Worm (Caenorhabditis elegans) whole organism, late embryonic: ENCODE results near the gene jhdm-1.

Experiments used
- K02D7.2 ChIP-seq: sonication (generic microtip); optimal IDR thresholded peaks from 2 replicates; lab custom pipeline; 2017; ENCODE audit warnings: mild to moderate bottlenecking, missing genetic modification characterization, missing compliant biosample characterization
- Y22D7AL.16 ChIP-seq: sonication (generic microtip); optimal IDR thresholded peaks from 2 replicates; lab custom pipeline; 2016; ENCODE audit warnings: missing genetic modification characterization, missing compliant biosample characterization
- ama-1 ChIP-seq: fragments of 150-350 bp; optimal IDR thresholded peaks from 2 replicates; lab custom pipeline; 2014
- ceh-14 ChIP-seq: sonication (generic microtip); optimal IDR thresholded peaks from 2 replicates; lab custom pipeline; 2016; ENCODE audit warnings: missing genotype, missing genetic modification characterization, missing compliant biosample characterization
- ceh-19 ChIP-seq: fragments of 200-800 bp; sonication (Bioruptor generic); optimal IDR thresholded peaks from 2 replicates; lab custom pipeline; 2018; ENCODE audit warnings: mild to moderate bottlenecking, missing genetic modification characterization, missing compliant biosample characterization
- ceh-22 ChIP-seq: sonication (generic microtip); optimal IDR thresholded peaks from 2 replicates; lab custom pipeline; 2017; ENCODE audit warnings: missing biosample characterization, missing genetic modification characterization
- ceh-30 ChIP-seq: fragments of 150-350 bp; optimal IDR thresholded peaks from 2 replicates; lab custom pipeline; 2014; ENCODE audit warnings: missing biosample characterization, missing genetic modification characterization
- ceh-6 ChIP-seq: fragments of 200-800 bp; sonication (Bioruptor generic); optimal IDR thresholded peaks from 2 replicates; lab custom pipeline; 2018; ENCODE audit warnings: mild to moderate bottlenecking, missing genetic modification characterization, missing compliant biosample characterization
- ceh-9 ChIP-seq: sonication (generic microtip); optimal IDR thresholded peaks from 2 replicates; lab custom pipeline; 2016; ENCODE audit warnings: mild to moderate bottlenecking, missing genetic modification characterization, inconsistent platforms, missing compliant biosample characterization
- che-1 ChIP-seq: sonication (generic microtip); optimal IDR thresholded peaks from 2 replicates; lab custom pipeline; 2016; ENCODE audit warnings: mild to moderate bottlenecking, missing genetic modification characterization, missing compliant biosample characterization
- dmd-4 ChIP-seq: sonication (generic microtip); optimal IDR thresholded peaks from 2 replicates; lab custom pipeline; 2016; ENCODE audit warnings: borderline replicate concordance, missing genetic modification characterization, missing compliant biosample characterization
- dve-1 ChIP-seq: sonication (generic microtip); optimal IDR thresholded peaks from 2 replicates; lab custom pipeline; 2017; ENCODE audit warnings: antibody characterized with exemption, mild to moderate bottlenecking, missing genetic modification characterization, missing compliant biosample characterization
- elt-2 ChIP-seq: sonication (generic microtip); optimal IDR thresholded peaks from 2 replicates; lab custom pipeline; 2016; ENCODE audit warnings: missing genetic modification reagents, missing genetic modification characterization, missing compliant biosample characterization
- elt-4 ChIP-seq: sonication (generic microtip); optimal IDR thresholded peaks from 2 replicates; lab custom pipeline; 2016; ENCODE audit warnings: missing genetic modification characterization, missing compliant biosample characterization
- ets-4 ChIP-seq: sonication (generic microtip); optimal IDR thresholded peaks from 2 replicates; lab custom pipeline; 2016; ENCODE audit warnings: missing genetic modification characterization, missing compliant biosample characterization
- eyg-1 ChIP-seq: sonication (generic microtip); optimal IDR thresholded peaks from 2 replicates; lab custom pipeline; 2016; ENCODE audit warnings: missing genotype, missing genetic modification characterization, missing compliant biosample characterization
- fkh-10 ChIP-seq: fragments of 150-350 bp; optimal IDR thresholded peaks from 2 replicates; lab custom pipeline; 2014; ENCODE audit warnings: missing biosample characterization, missing genetic modification reagents, missing genetic modification characterization
- hlh-13 ChIP-seq: fragments of 200-800 bp; sonication (Bioruptor generic); optimal IDR thresholded peaks from 2 replicates; lab custom pipeline; 2018; ENCODE audit warnings: mild to moderate bottlenecking, missing genetic modification characterization, missing compliant biosample characterization
- hlh-30 ChIP-seq: sonication (generic microtip); optimal IDR thresholded peaks from 2 replicates; lab custom pipeline; 2017; ENCODE audit warnings: antibody characterized with exemption, missing genetic modification characterization, missing compliant biosample characterization; ENCODE audit not compliant: insufficient read depth
- hlh-6 ChIP-seq: sonication (generic microtip); optimal IDR thresholded peaks from 2 replicates; lab custom pipeline; 2016; ENCODE audit warnings: missing genotype, missing genetic modification characterization, missing compliant biosample characterization
- hlh-8 ChIP-seq: sonication (generic microtip); optimal IDR thresholded peaks from 2 replicates; lab custom pipeline; 2016; ENCODE audit warnings: missing genotype, missing genetic modification characterization, missing compliant biosample characterization
- lim-6 ChIP-seq: sonication (generic microtip); optimal IDR thresholded peaks from 2 replicates; lab custom pipeline; 2016; ENCODE audit warnings: missing genetic modification characterization, missing compliant biosample characterization
- madf-2 ChIP-seq: sonication (generic microtip); optimal IDR thresholded peaks from 2 replicates; lab custom pipeline; 2017; ENCODE audit warnings: missing genetic modification characterization, missing compliant biosample characterization
- mec-3 ChIP-seq: sonication (generic microtip); optimal IDR thresholded peaks from 2 replicates; lab custom pipeline; 2016; ENCODE audit warnings: borderline replicate concordance, missing genetic modification characterization, missing compliant biosample characterization
- nhr-232 ChIP-seq: sonication (generic microtip); optimal IDR thresholded peaks from 2 replicates; lab custom pipeline; 2016; ENCODE audit warnings: missing genetic modification characterization, missing compliant biosample characterization
- pag-3 ChIP-seq: sonication (generic microtip); optimal IDR thresholded peaks from 2 replicates; lab custom pipeline; 2016; ENCODE audit warnings: missing compliant biosample characterization, missing genetic modification characterization, borderline replicate concordance
- pax-1 ChIP-seq: fragments of 150-350 bp; optimal IDR thresholded peaks from 2 replicates; lab custom pipeline; 2014; ENCODE audit warnings: missing biosample characterization, missing genetic modification characterization
- pha-2 ChIP-seq: sonication (generic microtip); optimal IDR thresholded peaks from 2 replicates; lab custom pipeline; 2017; ENCODE audit warnings: mild to moderate bottlenecking, missing genetic modification characterization, missing compliant biosample characterization
- pqm-1 ChIP-seq: sonication (generic microtip); optimal IDR thresholded peaks from 2 replicates; lab custom pipeline; 2016; ENCODE audit warnings: missing genetic modification characterization, missing compliant biosample characterization
- pros-1 ChIP-seq: fragments of 150-350 bp; optimal IDR thresholded peaks from 2 replicates; lab custom pipeline; 2014; ENCODE audit warnings: missing biosample characterization, missing genetic modification reagents, missing genetic modification characterization
- rnt-1 ChIP-seq: sonication (generic microtip); optimal IDR thresholded peaks from 2 replicates; lab custom pipeline; 2016; ENCODE audit warnings: missing genetic modification characterization, missing compliant biosample characterization
- sox-4 ChIP-seq: sonication (generic microtip); optimal IDR thresholded peaks from 2 replicates; lab custom pipeline; 2017; ENCODE audit warnings: mild to moderate bottlenecking, missing genetic modification characterization, inconsistent platforms, missing compliant biosample characterization
- unc-42 ChIP-seq: sonication (generic microtip); optimal IDR thresholded peaks from 2 replicates; lab custom pipeline; 2016; ENCODE audit warnings: missing genotype, missing genetic modification characterization, missing compliant biosample characterization
- unc-55 ChIP-seq: sonication (generic microtip); optimal IDR thresholded peaks from 2 replicates; lab custom pipeline; 2017; ENCODE audit warnings: missing biosample characterization, missing genetic modification reagents, missing genetic modification characterization
- zip-5 ChIP-seq: sonication (generic microtip); optimal IDR thresholded peaks from 2 replicates; lab custom pipeline; 2016; ENCODE audit warnings: missing genetic modification characterization, missing compliant biosample characterization
- ztf-16 ChIP-seq: sonication (generic microtip); optimal IDR thresholded peaks from 2 replicates; lab custom pipeline; 2017; ENCODE audit warnings: missing genetic modification characterization, missing compliant biosample characterization

The jhdm-1 gene

DNA sequence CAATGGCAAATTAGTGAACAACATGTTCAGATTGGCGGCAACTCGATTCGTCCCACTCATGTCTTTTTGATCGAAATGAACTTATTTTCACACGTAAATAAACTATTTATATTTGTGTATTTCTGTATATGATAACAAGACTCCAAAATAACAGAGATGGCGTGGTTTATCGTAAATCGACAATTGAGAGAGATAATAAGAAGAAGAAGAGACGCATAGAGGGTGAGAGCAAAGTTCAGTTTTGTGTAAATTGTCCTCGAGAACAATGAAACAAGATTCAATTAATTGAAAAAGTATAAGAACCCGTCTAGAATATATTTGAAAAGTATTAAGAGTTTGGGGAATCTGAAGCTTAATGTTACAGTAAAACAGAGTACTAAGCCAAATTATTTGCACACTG lies 42.9 kb upstream of the jhdm-1 start:
- TF ChIP-seq pax-1 (tag; lab: Kevin White, UChicago) (no peak), Y22D7AL.16 (tag; lab: Kevin White, UChicago) (no peak), nhr-232 (tag; lab: Kevin White, UChicago) (no peak)

DNA sequence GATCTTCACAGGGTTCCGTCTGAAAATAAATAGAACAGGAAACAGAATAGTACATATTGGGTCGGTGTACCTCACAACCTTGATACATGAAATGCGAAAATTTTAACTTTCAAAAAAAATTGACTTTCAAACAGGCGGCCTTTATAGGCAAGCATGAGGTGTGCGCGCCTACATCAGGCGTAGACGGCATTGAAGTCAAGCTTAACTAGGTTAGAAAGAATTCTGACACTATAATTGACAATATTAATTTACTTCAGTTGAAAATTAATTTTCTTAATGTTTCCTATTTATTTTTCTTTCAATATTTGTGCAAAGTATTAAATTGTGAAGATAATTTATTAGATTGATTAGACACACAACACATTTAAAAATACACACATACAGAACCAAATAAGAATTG lies 42.4 kb upstream of the jhdm-1 start, which contains the start of gene C05D11.5:
Gene C05D11.5, minus strand, starts transcription at position 101 of the 400 bp plus-strand sequence.
- TF ChIP-seq ceh-6 (GFP tag; lab: Kevin White, UChicago) (no peak), hlh-6 (tag; lab: Kevin White, UChicago) (no peak)

DNA sequence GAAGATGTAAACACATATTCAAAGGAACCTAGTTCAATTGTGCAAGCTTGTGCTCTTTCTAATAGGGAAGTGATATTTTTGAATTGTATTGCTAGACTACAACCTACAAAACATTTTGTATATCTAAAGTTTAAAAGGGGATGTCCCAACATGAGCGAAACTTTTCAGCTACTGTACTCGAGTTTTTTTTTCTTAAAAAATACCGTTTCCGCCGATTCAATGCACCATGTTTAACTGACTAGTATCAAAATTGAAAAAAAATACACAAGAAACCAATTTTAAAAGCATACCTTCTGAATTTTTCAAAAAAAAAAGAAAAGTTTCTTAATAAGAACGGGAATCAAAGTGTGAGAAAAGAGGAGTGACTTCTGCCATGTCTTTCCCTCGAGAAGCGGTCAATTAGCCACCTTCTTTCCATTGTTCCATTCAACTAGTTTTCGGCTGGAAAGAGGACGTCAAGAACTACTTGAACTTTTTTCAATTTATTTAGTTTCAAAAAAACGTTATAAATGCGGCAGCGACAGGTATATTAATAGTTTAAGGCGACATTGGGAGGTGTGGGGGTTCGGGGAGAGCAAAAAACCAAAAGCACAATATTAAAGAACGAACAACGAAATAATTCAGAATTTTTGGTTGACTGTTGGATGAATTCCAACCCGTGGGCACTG lies 38.8 kb upstream of the jhdm-1 start, which contains the start of gene nas-4:
Gene nas-4, minus strand, starts transcription at position 351 of the 668 bp plus-strand sequence.
- no peak for TF ChIP-seq sox-4
- no peak for TF ChIP-seq K02D7.2 (tag; lab: Kevin White, UChicago)
- no peak for TF ChIP-seq ztf-16 (tag; lab: Kevin White, UChicago)
- no peak for TF ChIP-seq pax-1 (tag; lab: Kevin White, UChicago)
- TF ChIP-seq ceh-14 = no peak
- no peak for TF ChIP-seq rnt-1 (tag; lab: Kevin White, UChicago)
- no peak for TF ChIP-seq eyg-1
- no peak for TF ChIP-seq unc-42
- no peak for TF ChIP-seq pag-3
- TF ChIP-seq elt-2 (tag; lab: Kevin White, UChicago) = no peak
- TF ChIP-seq ama-1 (lab: Kevin White, UChicago) = no peak
- TF ChIP-seq Y22D7AL.16 (tag; lab: Kevin White, UChicago) = no peak
- no peak for TF ChIP-seq pha-2 (tag; lab: Kevin White, UChicago)
- TF ChIP-seq, all 69 proteins: peak for 0

DNA sequence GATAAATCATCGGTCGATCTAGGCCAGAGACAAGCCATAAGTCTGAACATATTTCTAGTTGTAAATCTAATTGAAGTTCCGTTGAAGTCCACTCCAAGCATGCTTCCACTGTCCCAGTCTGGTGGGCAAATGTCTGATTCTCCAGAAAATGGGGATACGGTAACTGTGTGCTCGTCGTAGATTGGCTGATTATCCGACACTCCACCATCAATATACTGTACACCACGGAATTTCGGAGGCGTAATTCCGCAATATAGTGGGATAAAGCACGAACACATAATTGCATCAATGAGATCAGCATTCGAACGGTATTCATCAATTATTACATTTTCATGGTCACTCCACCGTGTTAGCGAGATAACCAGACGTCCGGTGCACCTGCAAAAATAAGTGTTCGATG lies 36.0 kb upstream of the jhdm-1 start:
- TF ChIP-seq pqm-1 (no peak), zip-5 (tag; lab: Kevin White, UChicago) (no peak), ceh-30 (tag; lab: Kevin White, UChicago) (no peak), ceh-6 (GFP tag; lab: Kevin White, UChicago) (no peak), hlh-8 (tag; lab: Kevin White, UChicago) (no peak), lim-6 (tag; lab: Kevin White, UChicago) (no peak), elt-4 (tag; lab: Kevin White, UChicago) (no peak), ceh-22 (tag; lab: Kevin White, UChicago) (no peak), eyg-1 (no peak), pros-1 (tag; lab: Kevin White, UChicago) (no peak), dmd-4 (tag; lab: Kevin White, UChicago) (no peak)

DNA sequence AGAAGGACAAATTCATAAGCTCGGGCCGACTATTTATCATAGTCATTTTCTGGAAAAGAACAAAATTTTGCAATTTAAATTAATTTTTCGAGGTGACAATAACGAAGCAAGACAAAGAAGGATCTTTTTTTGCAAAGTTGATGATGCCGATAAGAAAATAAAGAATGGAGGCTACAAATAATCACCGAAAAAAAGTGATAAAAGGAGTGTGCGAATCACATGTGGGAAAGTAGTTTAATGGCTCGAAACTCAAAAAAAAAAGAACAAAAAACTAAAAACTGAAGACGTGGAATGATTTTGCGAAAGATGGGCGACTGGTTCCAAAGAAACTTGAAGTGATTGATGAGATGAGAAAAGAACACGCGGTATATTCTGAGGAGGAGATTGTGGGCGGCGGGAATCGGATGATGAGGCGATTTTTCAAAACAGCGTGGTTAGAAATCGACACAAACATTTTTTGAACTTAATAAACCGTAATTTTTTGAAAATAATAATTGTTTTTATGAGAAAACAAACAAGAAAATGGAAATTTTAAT lies 34.8 kb upstream of the jhdm-1 start, which contains the start of gene atgl-1:
Gene atgl-1, minus strand, starts transcription at position 51 of the 536 bp plus-strand sequence.
- TF ChIP-seq unc-55 (no peak), che-1 (tag; lab: Kevin White, UChicago) (no peak), nhr-232 (tag; lab: Kevin White, UChicago) (no peak), mec-3 (tag; lab: Kevin White, UChicago) (no peak), madf-2 (no peak), fkh-10 (GFP tag; lab: Kevin White, UChicago) (no peak), hlh-13 (GFP tag; lab: Kevin White, UChicago) (no peak), ets-4 (no peak), dve-1 (no peak), Y22D7AL.16 (tag; lab: Kevin White, UChicago) (no peak), hlh-30 (tag; lab: Kevin White, UChicago) (no peak), zip-5 (tag; lab: Kevin White, UChicago) (no peak), ceh-19 (no peak), ceh-9 (no peak), pha-2 (tag; lab: Kevin White, UChicago) (no peak)
